Worm (Caenorhabditis elegans): Measurements from ENCODE around the gene nhr-232.

DNA sequence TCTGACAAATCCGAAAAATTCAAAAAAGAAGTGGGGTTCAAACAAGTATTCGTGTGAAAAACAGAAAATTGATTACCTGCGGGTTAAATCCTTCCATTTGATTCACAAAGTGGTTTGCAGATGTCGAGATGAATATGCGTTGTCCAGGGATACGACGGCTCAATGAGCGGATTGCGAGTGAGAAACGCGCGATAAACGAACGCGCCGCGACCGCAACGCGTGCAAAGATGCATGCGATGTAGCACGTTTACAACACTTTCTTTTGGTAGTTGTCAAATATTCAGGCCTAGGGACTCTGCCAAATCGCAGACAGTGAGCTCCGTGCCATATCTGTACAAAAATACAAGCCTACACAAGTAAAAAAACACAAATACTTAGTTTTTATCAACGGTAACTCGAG lies 17.3 kb upstream of the nhr-232 start, which contains the start of gene fubl-1:
- TF ChIP-seq sem-2 (GFP tag; optimal IDR thresholded peaks at IDR 0.05) (no peak), nhr-12 (tag; optimal IDR thresholded peaks at IDR 0.05) (no peak), snpc-4 (tag; optimal IDR thresholded peaks at IDR 0.05) (no peak), mls-2 (tag; optimal IDR thresholded peaks at IDR 0.05) (no peak), elt-3 (tag; optimal IDR thresholded peaks at IDR 0.05) (no peak), unc-62 (GFP tag; optimal IDR thresholded peaks at IDR 0.05) (no peak), nhr-76 (tag; optimal IDR thresholded peaks at IDR 0.05) (no peak), nhr-237 (tag; optimal IDR thresholded peaks at IDR 0.05) (no peak), bed-3 (GFP tag; optimal IDR thresholded peaks at IDR 0.05) (no peak), ceh-39 (tag; optimal IDR thresholded peaks at IDR 0.05) (no peak)

Data from whole organism, mixed stage, embryonic.